Worm (Caenorhabditis elegans): Measurements from ENCODE around the gene F28B4.3.

- TF ChIP-seq ama-1 (optimal IDR thresholded peaks at IDR 0.05) (no peak), sea-1 (GFP tag; conservative IDR thresholded peaks at IDR 0.05) (no peak), pes-1 (GFP tag; IDR thresholded peaks at IDR 0.05) (no peak), hmg-4 (GFP tag; optimal IDR thresholded peaks at IDR 0.05) (no peak), F13C5.2 (tag; optimal IDR thresholded peaks at IDR 0.05) (no peak), tbx-11 (GFP tag; IDR thresholded peaks at IDR 0.05) (no peak), ceh-36 (tag; optimal IDR thresholded peaks at IDR 0.05) (no peak)
These were observed 21.7 kb upstream of the F28B4.3 start, which contains the start of gene lbp-3 for ce11 chrX:3256784-3257493.

Data from whole organism, early embryonic.